Worm (Caenorhabditis elegans) whole organism, L4 larva: ENCODE measurements around the gene dsl-5.

Experiments
- R02D3.7 ChIP-seq: fragments of 150-350 bp; sonication (generic microtip); optimal IDR thresholded peaks from 3 replicates; lab custom pipeline; 2014; ENCODE audit warnings: missing biosample characterization, missing genetic modification characterization
- ama-1 ChIP-seq: fragments of 150-350 bp; optimal IDR thresholded peaks from 2 replicates; lab custom pipeline; 2014; ENCODE audit warnings: inconsistent platforms, mixed read lengths
- egl-43 ChIP-seq: fragments of 200-800 bp; sonication (Bioruptor generic); IDR thresholded peaks from 2 replicates; pipeline ENCODE4 v1.3.6; 2022; ENCODE audit warnings: missing genetic modification reagents, missing genetic modification characterization, missing compliant biosample characterization
- lsy-2 ChIP-seq, 2 experiments: fragments of 150-350 bp in 1 of 2; sonication (generic microtip) in 1 of 2; optimal IDR thresholded peaks; 2 replicates each; lab custom pipeline; 2014 to 2017; ENCODE audit warnings: missing biosample characterization in 2 of 2, missing genetic modification characterization in 2 of 2
- nhr-10 ChIP-seq: fragments of 150-350 bp; optimal IDR thresholded peaks from 2 replicates; lab custom pipeline; 2014; ENCODE audit warnings: missing biosample characterization, missing genetic modification characterization
- nhr-11 ChIP-seq: fragments of 150-350 bp; optimal IDR thresholded peaks from 2 replicates; lab custom pipeline; 2014; ENCODE audit warnings: missing biosample characterization, missing genetic modification characterization
- snpc-4 ChIP-seq: fragments of 150-350 bp; optimal IDR thresholded peaks from 2 replicates; lab custom pipeline; 2014; ENCODE audit warnings: missing biosample characterization, missing genetic modification characterization

DNA sequence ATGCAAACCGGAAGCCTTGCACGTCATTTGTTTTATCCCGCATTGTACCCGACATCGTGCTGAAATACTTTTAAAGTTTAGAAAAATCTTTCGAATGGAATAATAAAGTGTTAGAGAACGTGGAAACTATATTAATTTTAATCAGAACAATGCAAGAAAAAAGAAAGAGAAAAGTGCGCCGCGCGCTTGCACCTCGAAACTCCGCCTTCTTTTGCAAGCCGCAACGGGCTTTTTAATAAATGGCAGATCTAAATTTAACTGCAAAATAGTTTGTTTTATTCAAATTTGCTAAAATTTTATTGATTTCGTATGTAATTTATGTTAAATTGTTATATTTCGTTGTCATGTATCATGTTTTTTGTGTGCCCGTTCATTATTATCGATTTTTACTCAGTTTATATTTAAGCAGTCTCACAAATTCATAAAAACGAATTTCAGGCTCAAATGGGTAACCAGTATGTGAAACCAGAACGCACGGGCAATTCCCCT lies 31.2 kb upstream of the dsl-5 start, which contains the start of the genes acl-3 and ndub-6:
- TF ChIP-seq ama-1 (lab: Kevin White, UChicago) (no peak), nhr-11 (tag; lab: Kevin White, UChicago) (no peak), R02D3.7 (tag; lab: Kevin White, UChicago) (no peak), lsy-2 (tag; optimal IDR thresholded peaks at IDR 0.05; lab: Kevin White, UChicago) (no peak), snpc-4 (tag; lab: Kevin White, UChicago) (no peak), nhr-10 (tag; lab: Kevin White, UChicago) (no peak), egl-43 (no peak)
